Worm (Caenorhabditis elegans) whole organism, L2 larva: ENCODE data around the gene gmps-1.
A peak's percentile ranks its signal among the peaks of the same experiment; 100 is the strongest.

Experiments used
- F13H6.1 ChIP-seq: sonication (generic microtip); optimal IDR thresholded peaks from 2 replicates; lab custom pipeline; 2016; ENCODE audit warnings: missing genetic modification characterization, missing compliant biosample characterization
- blmp-1 ChIP-seq: sonication (generic microtip); optimal IDR thresholded peaks from 2 replicates; lab custom pipeline; 2017; ENCODE audit warnings: missing genetic modification characterization, mild to moderate bottlenecking, missing compliant biosample characterization, antibody characterized with exemption, moderate library complexity; ENCODE audit not compliant: insufficient read depth
- ceh-16 ChIP-seq: fragments of 150-350 bp; optimal IDR thresholded peaks from 2 replicates; lab custom pipeline; 2014; ENCODE audit warnings: missing biosample characterization, missing genetic modification characterization
- egl-27 ChIP-seq: sonication (generic microtip); optimal IDR thresholded peaks from 3 replicates; lab custom pipeline; 2017; ENCODE audit warnings: missing biosample characterization, missing genetic modification reagents, missing genetic modification characterization
- elt-1 ChIP-seq: fragments of 150-350 bp; optimal IDR thresholded peaks from 2 replicates; lab custom pipeline; 2014; ENCODE audit warnings: missing biosample characterization, missing genetic modification characterization
- fos-1 ChIP-seq: fragments of 150-350 bp; optimal IDR thresholded peaks from 2 replicates; lab custom pipeline; 2014; ENCODE audit warnings: missing biosample characterization, missing genetic modification characterization
- mab-5 ChIP-seq: fragments of 150-350 bp; optimal IDR thresholded peaks from 2 replicates; lab custom pipeline; 2014; ENCODE audit warnings: missing biosample characterization, missing genetic modification characterization
- nhr-11 ChIP-seq: fragments of 150-350 bp; optimal IDR thresholded peaks from 2 replicates; lab custom pipeline; 2014; ENCODE audit warnings: missing biosample characterization, missing genetic modification characterization
- nhr-23 ChIP-seq: fragments of 150-350 bp; optimal IDR thresholded peaks from 2 replicates; lab custom pipeline; 2014; ENCODE audit warnings: missing biosample characterization, missing genetic modification reagents, missing genetic modification characterization
- unc-62 ChIP-seq: fragments of 150-350 bp; optimal IDR thresholded peaks from 2 replicates; lab custom pipeline; 2014; ENCODE audit warnings: missing biosample characterization, missing genetic modification reagents, missing genetic modification characterization
- ztf-11 ChIP-seq: sonication (generic microtip); optimal IDR thresholded peaks from 2 replicates; lab custom pipeline; 2017; ENCODE audit warnings: missing biosample characterization, missing genetic modification characterization

- no peak for TF ChIP-seq blmp-1 (tag; lab: Kevin White, UChicago)
- TF ChIP-seq unc-62 (GFP tag; lab: Kevin White, UChicago), result no peak
- TF ChIP-seq ztf-11 (tag; lab: Kevin White, UChicago), result no peak
- TF ChIP-seq ceh-16, result no peak
- no peak for TF ChIP-seq fos-1 (tag; lab: Kevin White, UChicago)
- no peak for TF ChIP-seq egl-27 (tag; lab: Kevin White, UChicago)
- no peak for TF ChIP-seq mab-5
- no peak for TF ChIP-seq nhr-11 (tag; lab: Kevin White, UChicago)
- peak; percentile 20 for TF ChIP-seq F13H6.1 (tag; lab: Kevin White, UChicago)
- TF ChIP-seq nhr-23 (tag; lab: Kevin White, UChicago), result no peak
- TF ChIP-seq elt-1 (tag; lab: Kevin White, UChicago), result no peak
These were observed 44.5 kb downstream of the gmps-1 start, which contains the start of the genes R06F6.12 and mix-1 for ce11 chrII:10824046-10824445.
